Worm (Caenorhabditis elegans) whole organism, L4 larva: ENCODE results near the gene srv-11.

Experiments
- D1046.2 ChIP-seq: fragments of 200-800 bp; sonication (Bioruptor generic); IDR thresholded peaks from 2 replicates; pipeline ENCODE4 v1.3.6; 2022; ENCODE audit warnings: missing genetic modification characterization, missing compliant biosample characterization
- F49E8.2 ChIP-seq: sonication (generic microtip); optimal IDR thresholded peaks from 2 replicates; lab custom pipeline; 2016; ENCODE audit warnings: missing compliant biosample characterization, mild to moderate bottlenecking, missing genetic modification characterization, borderline replicate concordance
- T20F7.1 ChIP-seq: fragments of 200-800 bp; sonication (Bioruptor generic); optimal IDR thresholded peaks from 2 replicates; lab custom pipeline; 2018; ENCODE audit warnings: mild to moderate bottlenecking, missing genetic modification characterization, missing compliant biosample characterization
- Y48G9A.11 ChIP-seq: fragments of 200-800 bp; sonication (Bioruptor generic); IDR thresholded peaks from 2 replicates; pipeline ENCODE4 v1.3.6; 2022; ENCODE audit warnings: missing genetic modification reagents, missing genetic modification characterization, missing compliant biosample characterization
- Y75B8A.6 ChIP-seq: fragments of 200-800 bp; sonication (Bioruptor generic); IDR thresholded peaks from 2 replicates; pipeline ENCODE4 v1.3.6; 2022; ENCODE audit warnings: missing genetic modification reagents, missing genetic modification characterization, missing compliant biosample characterization
- ZK337.2 ChIP-seq: fragments of 200-800 bp; sonication (Bioruptor generic); IDR thresholded peaks from 2 replicates; pipeline ENCODE4 v1.3.6; 2022; ENCODE audit warnings: missing genetic modification reagents, missing genetic modification characterization, missing compliant biosample characterization
- aha-1 ChIP-seq: fragments of 150-350 bp; peaks from one replicate; lab custom pipeline; 2014; ENCODE audit warnings: missing biosample characterization, missing genetic modification characterization
- aly-2 ChIP-seq: sonication (generic microtip); optimal IDR thresholded peaks from 2 replicates; lab custom pipeline; 2018; ENCODE audit warnings: missing biosample characterization, missing genetic modification characterization
- ama-1 ChIP-seq: fragments of 150-350 bp; optimal IDR thresholded peaks from 2 replicates; lab custom pipeline; 2014; ENCODE audit warnings: inconsistent platforms, mixed read lengths
- ceh-20 ChIP-seq: fragments of 200-800 bp; sonication (Bioruptor generic); IDR thresholded peaks from 2 replicates; pipeline ENCODE4 v1.3.6; 2022; ENCODE audit warnings: missing genetic modification reagents, missing genetic modification characterization, missing compliant biosample characterization
- ceh-28 ChIP-seq: fragments of 150-350 bp; optimal IDR thresholded peaks from 2 replicates; lab custom pipeline; 2014; ENCODE audit warnings: missing biosample characterization, missing genetic modification reagents, missing genetic modification characterization
- ceh-82 ChIP-seq: sonication (generic microtip); optimal IDR thresholded peaks from 2 replicates; lab custom pipeline; 2017; ENCODE audit warnings: missing biosample characterization, missing genetic modification characterization
- ces-1 ChIP-seq: fragments of 150-350 bp; sonication (generic microtip); optimal IDR thresholded peaks from 4 replicates; lab custom pipeline; 2014; ENCODE audit warnings: missing biosample characterization, missing genetic modification reagents, missing genetic modification characterization
- daf-16 ChIP-seq, 3 experiments: sonication (generic microtip); optimal IDR thresholded peaks; 2 replicates each; lab custom pipeline; 2016 to 2017; ENCODE audit warnings: missing genetic modification characterization in 3 of 3, missing genetic modification reagents in 3 of 3, mild to moderate bottlenecking in 2 of 3, missing compliant biosample characterization in 2 of 3, missing biosample characterization in 1 of 3, moderate library complexity in 1 of 3
- daf-19 ChIP-seq: fragments of 200-800 bp; sonication (Bioruptor generic); conservative IDR thresholded peaks from 2 replicates; pipeline ENCODE4 v1.3.6; 2022; ENCODE audit warnings: missing genetic modification characterization, missing compliant biosample characterization
- dmd-8 ChIP-seq: fragments of 200-800 bp; sonication (Bioruptor generic); IDR thresholded peaks from 2 replicates; pipeline ENCODE4 v1.3.6; 2022; ENCODE audit warnings: missing genetic modification characterization, missing compliant biosample characterization
- dve-1 ChIP-seq: sonication (generic microtip); optimal IDR thresholded peaks from 2 replicates; lab custom pipeline; 2017; ENCODE audit warnings: antibody characterized with exemption, mild to moderate bottlenecking, missing genetic modification characterization, missing compliant biosample characterization; ENCODE audit not compliant: insufficient read depth
- fkh-10 ChIP-seq: fragments of 150-350 bp; optimal IDR thresholded peaks from 2 replicates; lab custom pipeline; 2014; ENCODE audit warnings: missing biosample characterization, missing genetic modification reagents, missing genetic modification characterization
- hif-1 ChIP-seq, 2 experiments: sonication (generic microtip); optimal IDR thresholded peaks; 2 replicates each; lab custom pipeline; 2016 to 2017; ENCODE audit warnings: missing compliant biosample characterization in 2 of 2, missing genetic modification characterization in 2 of 2, missing genetic modification reagents in 2 of 2, missing genotype in 2 of 2, mild to moderate bottlenecking in 1 of 2
- hlh-11 ChIP-seq: fragments of 200-800 bp; sonication (Bioruptor generic); optimal IDR thresholded peaks from 2 replicates; lab custom pipeline; 2018; ENCODE audit warnings: mild to moderate bottlenecking, missing genetic modification characterization, missing compliant biosample characterization
- hlh-30 ChIP-seq: sonication (generic microtip); optimal IDR thresholded peaks from 2 replicates; lab custom pipeline; 2017; ENCODE audit warnings: antibody characterized with exemption, mild to moderate bottlenecking, missing genetic modification characterization, missing compliant biosample characterization; ENCODE audit not compliant: insufficient read depth
- hmg-1.1 ChIP-seq: fragments of 200-800 bp; sonication (Bioruptor generic); IDR thresholded peaks from 2 replicates; pipeline ENCODE4 v1.3.6; 2022; ENCODE audit warnings: missing genetic modification reagents, missing genetic modification characterization, missing compliant biosample characterization
- lim-7 ChIP-seq: fragments of 200-800 bp; sonication (Bioruptor generic); IDR thresholded peaks from 2 replicates; pipeline ENCODE4 v1.3.6; 2022; ENCODE audit warnings: missing genetic modification characterization, missing compliant biosample characterization
- lin-1 ChIP-seq: fragments of 200-800 bp; sonication (Bioruptor generic); IDR thresholded peaks from 2 replicates; pipeline ENCODE4 v1.3.6; 2022; ENCODE audit warnings: missing genetic modification reagents, missing genetic modification characterization, missing compliant biosample characterization
- lin-13 ChIP-seq: fragments of 150-350 bp; optimal IDR thresholded peaks from 2 replicates; lab custom pipeline; 2014; ENCODE audit warnings: missing biosample characterization, missing genetic modification reagents, missing genetic modification characterization
- lin-29 ChIP-seq: fragments of 200-800 bp; sonication (Bioruptor generic); IDR thresholded peaks from 2 replicates; pipeline ENCODE4 v1.3.6; 2022; ENCODE audit warnings: missing genetic modification reagents, missing genetic modification characterization, missing compliant biosample characterization
- lin-38 ChIP-seq: fragments of 200-800 bp; sonication (Bioruptor generic); IDR thresholded peaks from 2 replicates; pipeline ENCODE4 v1.3.6; 2022; ENCODE audit warnings: missing genetic modification reagents, missing genetic modification characterization, missing compliant biosample characterization
- lin-39 ChIP-seq: fragments of 150-350 bp; optimal IDR thresholded peaks from 2 replicates; lab custom pipeline; 2014; ENCODE audit warnings: missing biosample characterization, missing genetic modification reagents, missing genetic modification characterization
- mes-2 ChIP-seq: sonication (generic microtip); optimal IDR thresholded peaks from 2 replicates; lab custom pipeline; 2016; ENCODE audit warnings: missing genotype, mild to moderate bottlenecking, missing genetic modification characterization, missing compliant biosample characterization; ENCODE audit not compliant: poor library complexity, severe bottlenecking
- mxl-2 ChIP-seq: fragments of 200-800 bp; sonication (Bioruptor generic); conservative IDR thresholded peaks from 2 replicates; pipeline ENCODE4 v1.3.6; 2022; ENCODE audit warnings: missing genetic modification reagents, missing genetic modification characterization, missing compliant biosample characterization
- mxl-3 ChIP-seq: fragments of 200-800 bp; sonication (Bioruptor generic); optimal IDR thresholded peaks from 2 replicates; lab custom pipeline; 2018; ENCODE audit warnings: mild to moderate bottlenecking, missing genetic modification characterization, missing compliant biosample characterization
- nhr-10 ChIP-seq: fragments of 150-350 bp; optimal IDR thresholded peaks from 2 replicates; lab custom pipeline; 2014; ENCODE audit warnings: missing biosample characterization, missing genetic modification characterization
- nhr-102 ChIP-seq: sonication (generic microtip); optimal IDR thresholded peaks from 2 replicates; lab custom pipeline; 2016; ENCODE audit warnings: mild to moderate bottlenecking, missing genetic modification characterization, moderate library complexity, missing compliant biosample characterization
- nhr-11 ChIP-seq: fragments of 150-350 bp; optimal IDR thresholded peaks from 2 replicates; lab custom pipeline; 2014; ENCODE audit warnings: missing biosample characterization, missing genetic modification characterization
- nhr-28 ChIP-seq: fragments of 150-350 bp; optimal IDR thresholded peaks from 2 replicates; lab custom pipeline; 2014; ENCODE audit warnings: missing biosample characterization, missing genetic modification characterization
- nhr-41 ChIP-seq: fragments of 200-800 bp; sonication (Bioruptor generic); IDR thresholded peaks from 2 replicates; pipeline ENCODE4 v1.3.6; 2022; ENCODE audit warnings: missing genetic modification reagents, missing genetic modification characterization, missing compliant biosample characterization
- nhr-77 ChIP-seq: fragments of 150-350 bp; optimal IDR thresholded peaks from 2 replicates; lab custom pipeline; 2014; ENCODE audit warnings: missing biosample characterization, missing genetic modification characterization
- saeg-2 ChIP-seq: fragments of 200-800 bp; sonication (Bioruptor generic); IDR thresholded peaks from 2 replicates; pipeline ENCODE4 v1.3.6; 2022; ENCODE audit warnings: missing genetic modification reagents, missing genetic modification characterization, missing compliant biosample characterization
- sdz-12 ChIP-seq: fragments of 200-800 bp; sonication (Bioruptor generic); optimal IDR thresholded peaks from 2 replicates; lab custom pipeline; 2018; ENCODE audit warnings: mild to moderate bottlenecking, missing genetic modification characterization, missing compliant biosample characterization
- set-16 ChIP-seq: fragments of 200-800 bp; sonication (Bioruptor generic); IDR thresholded peaks from 2 replicates; pipeline ENCODE4 v1.3.6; 2022; ENCODE audit warnings: missing genetic modification reagents, missing genetic modification characterization, missing compliant biosample characterization
- skn-1 ChIP-seq: fragments of 150-350 bp; optimal IDR thresholded peaks from 2 replicates; lab custom pipeline; 2014; ENCODE audit warnings: missing biosample characterization, missing genetic modification characterization
- snpc-1.2 ChIP-seq: fragments of 200-800 bp; sonication (Bioruptor generic); IDR thresholded peaks from 2 replicates; pipeline ENCODE4 v1.3.6; 2022; ENCODE audit warnings: missing genetic modification reagents, missing genetic modification characterization, missing compliant biosample characterization
- snpc-4 ChIP-seq: fragments of 150-350 bp; optimal IDR thresholded peaks from 2 replicates; lab custom pipeline; 2014; ENCODE audit warnings: missing biosample characterization, missing genetic modification characterization
- spr-1 ChIP-seq: sonication (generic microtip); optimal IDR thresholded peaks from 2 replicates; lab custom pipeline; 2016; ENCODE audit warnings: mild to moderate bottlenecking, missing genetic modification characterization, missing compliant biosample characterization
- tag-97 ChIP-seq: fragments of 200-800 bp; sonication (Bioruptor generic); IDR thresholded peaks from 2 replicates; pipeline ENCODE4 v1.3.6; 2022; ENCODE audit warnings: missing genetic modification characterization, missing compliant biosample characterization
- unc-130 ChIP-seq: sonication (generic microtip); optimal IDR thresholded peaks from 2 replicates; lab custom pipeline; 2016; ENCODE audit warnings: missing genetic modification reagents, missing genetic modification characterization, missing compliant biosample characterization
- unc-39 ChIP-seq: sonication (generic microtip); optimal IDR thresholded peaks from 2 replicates; lab custom pipeline; 2017; ENCODE audit warnings: missing biosample characterization, missing genetic modification characterization
- zfp-2 ChIP-seq: sonication (generic microtip); optimal IDR thresholded peaks from 2 replicates; lab custom pipeline; 2016; ENCODE audit warnings: mild to moderate bottlenecking, missing genetic modification characterization, missing compliant biosample characterization
- zfp-3 ChIP-seq: fragments of 200-800 bp; sonication (Bioruptor generic); conservative IDR thresholded peaks from 2 replicates; pipeline ENCODE4 v1.3.6; 2022; ENCODE audit warnings: missing genetic modification reagents, missing genetic modification characterization, missing compliant biosample characterization
- zip-2 ChIP-seq: fragments of 150-350 bp; optimal IDR thresholded peaks from 2 replicates; lab custom pipeline; 2014; ENCODE audit warnings: missing biosample characterization, missing genetic modification characterization
- ztf-7 ChIP-seq: fragments of 150-350 bp; optimal IDR thresholded peaks from 2 replicates; lab custom pipeline; 2014; ENCODE audit warnings: missing biosample characterization, missing genetic modification characterization

srv-11 gene

ce11 chrIV:16180898-16181482 lies 40.5 kb downstream of the srv-11 start:
- no peak for TF ChIP-seq set-16 (GFP tag; lab: Robert Waterston, UW)
- TF ChIP-seq lin-1: peak; percentile 86; the same call in 1 of the 2 replicates
- TF ChIP-seq spr-1: peak; percentile 27
- no peak for TF ChIP-seq ces-1
- no peak for TF ChIP-seq ZK337.2 (GFP tag; lab: Robert Waterston, UW)
- no peak for TF ChIP-seq mxl-2 (GFP tag; lab: Robert Waterston, UW)
- TF ChIP-seq zip-2: no peak
- no peak for TF ChIP-seq zfp-2 (tag; lab: Kevin White, UChicago)
- TF ChIP-seq nhr-41 (GFP tag; lab: Robert Waterston, UW): no peak
- no peak for TF ChIP-seq hmg-1.1 (GFP tag; lab: Robert Waterston, UW)
- peak; percentile 69 for TF ChIP-seq hlh-30 (tag; lab: Kevin White, UChicago)
- TF ChIP-seq mxl-3 (GFP tag; lab: Kevin White, UChicago): peak; percentile 61
- TF ChIP-seq unc-130 (GFP tag; lab: Kevin White, UChicago): no peak
- peak; percentile 87 for TF ChIP-seq nhr-77 (tag; lab: Kevin White, UChicago)
- no peak for TF ChIP-seq daf-19 (GFP tag; lab: Robert Waterston, UW)
- no peak for TF ChIP-seq sdz-12 (GFP tag; lab: Kevin White, UChicago)
- TF ChIP-seq nhr-11 (tag; lab: Kevin White, UChicago): peak; percentile 81
- no peak for TF ChIP-seq ama-1 (lab: Kevin White, UChicago)
- TF ChIP-seq lin-29 (GFP tag; lab: Robert Waterston, UW): no peak
- peak; percentile 96 for TF ChIP-seq nhr-28 (tag; lab: Kevin White, UChicago)
- peak; percentile 95 for TF ChIP-seq nhr-10
- no peak for TF ChIP-seq ztf-7 (tag; lab: Kevin White, UChicago)
- no peak for TF ChIP-seq unc-39 (tag; lab: Kevin White, UChicago)
- no peak for TF ChIP-seq F49E8.2 (tag; lab: Kevin White, UChicago)
- TF ChIP-seq Y48G9A.11 (GFP tag; lab: Robert Waterston, UW): no peak
- TF ChIP-seq ceh-20 (GFP tag; lab: Robert Waterston, UW): no peak
- TF ChIP-seq zfp-3 (GFP tag; lab: Robert Waterston, UW): no peak
- TF ChIP-seq skn-1 (tag; lab: Kevin White, UChicago): no peak
- TF ChIP-seq mes-2 (tag; lab: Kevin White, UChicago): no peak
- TF ChIP-seq Y75B8A.6 (GFP tag; lab: Robert Waterston, UW): no peak
- no peak for TF ChIP-seq snpc-1.2 (GFP tag; lab: Robert Waterston, UW)
- TF ChIP-seq snpc-4 (tag; lab: Kevin White, UChicago): peak; percentile 53
- peak; percentile 42 to 65 for TF ChIP-seq daf-16 (GFP tag; optimal IDR thresholded peaks at IDR 0.05; lab: Kevin White, UChicago)
- peak; percentile 92 for TF ChIP-seq daf-16 (tag; optimal IDR thresholded peaks at IDR 0.05; lab: Kevin White, UChicago)
- no peak for TF ChIP-seq aly-2 (tag; lab: Kevin White, UChicago)
- no peak for TF ChIP-seq D1046.2 (GFP tag; lab: Robert Waterston, UW)
- TF ChIP-seq hif-1 (tag; optimal IDR thresholded peaks at IDR 0.05; lab: Kevin White, UChicago): no peak
- peak; percentile 39 for TF ChIP-seq T20F7.1 (GFP tag; lab: Kevin White, UChicago)
- no peak for TF ChIP-seq fkh-10 (GFP tag; lab: Kevin White, UChicago)
- TF ChIP-seq dmd-8 (GFP tag; lab: Robert Waterston, UW): no peak
- no peak for TF ChIP-seq lim-7 (GFP tag; lab: Robert Waterston, UW)
- TF ChIP-seq lin-13 (GFP tag; lab: Kevin White, UChicago): peak; percentile 78
- TF ChIP-seq ceh-28 (tag; lab: Kevin White, UChicago): no peak
- TF ChIP-seq tag-97 (GFP tag; lab: Robert Waterston, UW): no peak
- TF ChIP-seq aha-1: no peak
- no peak for TF ChIP-seq lin-38
- TF ChIP-seq saeg-2 (GFP tag; lab: Robert Waterston, UW): no peak
- TF ChIP-seq ceh-82 (tag; lab: Kevin White, UChicago): no peak
- peak; percentile 96 for TF ChIP-seq hlh-11 (tag; lab: Kevin White, UChicago)
- no peak for TF ChIP-seq lin-39 (tag; lab: Kevin White, UChicago)
- TF ChIP-seq nhr-102 (tag; lab: Kevin White, UChicago): peak; percentile 89
- TF ChIP-seq dve-1 (tag; lab: Kevin White, UChicago): peak; percentile 95
